Worm (Caenorhabditis elegans): ENCODE data around the gene thoc-2.

DNA sequence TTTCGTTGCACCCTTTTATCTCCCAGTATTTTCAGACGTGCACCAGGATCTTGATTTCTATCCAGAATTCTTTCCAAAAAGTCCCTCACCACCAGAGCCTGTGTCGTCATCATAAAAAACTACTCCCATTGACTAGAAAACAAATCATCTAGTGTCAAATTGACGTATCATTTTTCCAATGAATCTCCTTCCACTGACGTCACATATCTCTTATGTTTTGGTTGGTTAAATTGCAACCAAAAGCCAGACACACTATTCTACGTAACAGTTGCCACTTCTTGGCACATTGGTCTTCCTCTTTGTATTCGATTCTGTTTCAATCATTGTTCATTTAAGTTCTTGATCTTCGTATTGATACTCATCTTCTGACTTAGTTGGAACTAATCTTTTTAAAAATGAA, 30.3 kb downstream of the thoc-2 start:
- TF ChIP-seq snpc-4 (GFP tag; optimal IDR thresholded peaks at IDR 0.05) = no peak
- TF ChIP-seq snpc-4 (tag; optimal IDR thresholded peaks at IDR 0.05) = no peak
- no peak for TF ChIP-seq madf-3 (GFP tag; IDR thresholded peaks at IDR 0.05)
- no peak for TF ChIP-seq zfh-2 (GFP tag; conservative IDR thresholded peaks at IDR 0.05)
- no peak for TF ChIP-seq sdz-38 (tag; optimal IDR thresholded peaks at IDR 0.05)
- no peak for TF ChIP-seq ama-1 (optimal IDR thresholded peaks at IDR 0.05)
- no peak for TF ChIP-seq ama-1 (GFP tag; optimal IDR thresholded peaks at IDR 0.05)

Measured in whole organism, young adult.